Fruit fly (Drosophila melanogaster): ENCODE data around the gene CG3982.

CG3982 gene

DNA sequence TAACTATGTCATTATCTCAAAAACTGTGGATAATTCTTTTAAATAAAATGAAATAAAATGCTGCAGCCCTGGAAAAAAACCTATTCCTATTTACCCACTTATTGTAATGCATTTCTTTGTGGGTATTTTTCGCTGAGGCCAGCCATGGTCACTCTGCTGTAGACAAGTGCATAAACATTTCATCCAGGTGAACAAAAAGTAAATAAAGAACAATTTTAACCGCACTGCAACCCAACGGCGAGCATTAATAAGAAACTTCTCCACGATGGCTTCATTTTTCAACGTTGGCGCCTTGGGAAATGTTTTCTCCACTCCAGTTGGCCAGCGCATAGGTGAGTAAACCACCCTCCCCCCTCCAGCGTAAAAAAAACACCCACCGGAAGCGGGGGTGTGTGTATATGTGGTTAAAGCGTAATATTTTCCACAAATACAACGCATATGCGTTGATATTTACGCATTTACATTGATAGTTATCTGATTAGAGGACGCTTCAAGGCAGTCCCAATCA, 29.6 kb upstream of the CG3982 start, which contains the start of gene CG3529 (continued):
- TF ChIP-seq CG33557 (GFP tag; optimal IDR thresholded peaks at IDR 0.05), result no peak
- no peak for TF ChIP-seq Elba2 (GFP tag; optimal IDR thresholded peaks at IDR 0.05)
- TF ChIP-seq ap (GFP tag; IDR thresholded peaks at IDR 0.05), result no peak
- TF ChIP-seq CG7745 (tag; optimal IDR thresholded peaks at IDR 0.05), result no peak
- no peak for TF ChIP-seq ERR (GFP tag; optimal IDR thresholded peaks at IDR 0.05)
- TF ChIP-seq Opbp (GFP tag; IDR thresholded peaks at IDR 0.05; ENCODE audit: partially characterized antibody), result no peak
- TF ChIP-seq CG5953 (GFP tag; IDR thresholded peaks at IDR 0.05), result no peak
- TF ChIP-seq CG12391 (tag; optimal IDR thresholded peaks at IDR 0.05), result peak; percentile 39
- TF ChIP-seq CG13894 (tag; optimal IDR thresholded peaks at IDR 0.05), result no peak
- no peak for TF ChIP-seq CG11456 (GFP tag; IDR thresholded peaks at IDR 0.05)
- no peak for TF ChIP-seq rib (GFP tag; IDR thresholded peaks at IDR 0.05)
- TF ChIP-seq gsb-n (tag; optimal IDR thresholded peaks at IDR 0.05), result no peak
- no peak for TF ChIP-seq yki (optimal IDR thresholded peaks at IDR 0.05)
- no peak for TF ChIP-seq Atf6 (GFP tag; IDR thresholded peaks at IDR 0.05)
- no peak for TF ChIP-seq eve (GFP tag; optimal IDR thresholded peaks at IDR 0.05)
- no peak for TF ChIP-seq Dref (GFP tag; IDR thresholded peaks at IDR 0.05)
- TF ChIP-seq CG32767 (GFP tag; IDR thresholded peaks at IDR 0.05), result peak; percentile 29; the same call in 1 of the 2 replicates
- peak in 1 of 3 experiments; percentile 1 for TF ChIP-seq lola (GFP tag; optimal IDR thresholded peaks at IDR 0.05)
- no peak for TF ChIP-seq CG16815 (GFP tag; optimal IDR thresholded peaks at IDR 0.05)
- peak; percentile 21 for TF ChIP-seq lilli (GFP tag; optimal IDR thresholded peaks at IDR 0.05)
- peak in 1 of 2 experiments; percentile 27 for TF ChIP-seq dpn (GFP tag; optimal IDR thresholded peaks at IDR 0.05)
- TF ChIP-seq ci (GFP tag; IDR thresholded peaks at IDR 0.05), result peak; percentile 54; the same call in 1 of the 3 replicates
- no peak for TF ChIP-seq bsh (GFP tag; optimal IDR thresholded peaks at IDR 0.05)
- TF ChIP-seq slbo (GFP tag; IDR thresholded peaks at IDR 0.05), result 0 out of 2 replicates have a peak, but pooled peaks have one; percentile 31
- TF ChIP-seq CG3726 (GFP tag; IDR thresholded peaks at IDR 0.05), result no peak
- TF ChIP-seq sob (GFP tag; IDR thresholded peaks at IDR 0.05), result no peak
- TF ChIP-seq MTF-1 (GFP tag; optimal IDR thresholded peaks at IDR 0.05; ENCODE audit: borderline replicate concordance), result peak; percentile 36
- no peak for TF ChIP-seq CG6254 (GFP tag; optimal IDR thresholded peaks at IDR 0.05)
- TF ChIP-seq ase (GFP tag; IDR thresholded peaks at IDR 0.05), result no peak
- no peak for TF ChIP-seq CG18011 (GFP tag; optimal IDR thresholded peaks at IDR 0.05)
- TF ChIP-seq CG7786 (GFP tag; optimal IDR thresholded peaks at IDR 0.05), result peak; percentile 8
- no peak for TF ChIP-seq CG16779 (GFP tag; IDR thresholded peaks at IDR 0.05)
- TF ChIP-seq corto (GFP tag; optimal IDR thresholded peaks at IDR 0.05), result no peak
- peak; percentile 72 for TF ChIP-seq klu (GFP tag; IDR thresholded peaks at IDR 0.05)
- TF ChIP-seq CG9876 (GFP tag; optimal IDR thresholded peaks at IDR 0.05), result no peak
- TF ChIP-seq CG8924 (tag; optimal IDR thresholded peaks at IDR 0.05), result peak; percentile 59
- no peak for TF ChIP-seq HHEX (GFP tag; optimal IDR thresholded peaks at IDR 0.05)
- no peak for TF ChIP-seq Adf1 (GFP tag; IDR thresholded peaks at IDR 0.05)
- TF ChIP-seq CG7928 (GFP tag; optimal IDR thresholded peaks at IDR 0.05), result peak; percentile 89
- peak; percentile 48 for TF ChIP-seq Hmr (GFP tag; optimal IDR thresholded peaks at IDR 0.05)
- TF ChIP-seq CG4282 (GFP tag; optimal IDR thresholded peaks at IDR 0.05), result no peak
- TF ChIP-seq CG1024 (GFP tag; IDR thresholded peaks at IDR 0.05), result no peak
- TF ChIP-seq ssp (GFP tag; IDR thresholded peaks at IDR 0.05), result no peak
- peak; percentile 35 for TF ChIP-seq CG2120 (GFP tag; optimal IDR thresholded peaks at IDR 0.05)
- no peak for TF ChIP-seq zen2 (GFP tag; IDR thresholded peaks at IDR 0.05; ENCODE audit: partially characterized antibody)
- TF ChIP-seq scrt (GFP tag; optimal IDR thresholded peaks at IDR 0.05), result peak; percentile 2
- TF ChIP-seq CG17385 (GFP tag; optimal IDR thresholded peaks at IDR 0.05), result peak; percentile 49
- peak; percentile 70 for TF ChIP-seq CG12659 (GFP tag; optimal IDR thresholded peaks at IDR 0.05)
- no peak for TF ChIP-seq tgo (GFP tag; IDR thresholded peaks at IDR 0.05)
- TF ChIP-seq CG9437 (GFP tag; optimal IDR thresholded peaks at IDR 0.05), result no peak
- no peak for TF ChIP-seq tx (GFP tag; optimal IDR thresholded peaks at IDR 0.05)

Measured in whole organism, embryonic.